Fruit fly (Drosophila melanogaster) S2 (cell line): ENCODE measurements around the gene crp.

Source experiments
- CG8478 ChIP-seq: fragments of >200 bp; optimal IDR thresholded peaks from 2 replicates; lab custom pipeline; 2018
- CTCF ChIP-seq, 2 experiments: fragments of >200 bp; optimal IDR thresholded peaks; 2 replicates each; lab custom pipeline; 2018

crp gene

dm6 chr2L:16270667-16271485 lies 16.7 kb downstream of the crp start:
- TF ChIP-seq CG8478 (lab: Kevin White, UChicago), result no peak
- TF ChIP-seq CTCF (optimal IDR thresholded peaks at IDR 0.05; lab: Kevin White, UChicago), result no peak

dm6 chr2L:16269232-16270134 lies 18.0 kb downstream of the crp start:
- TF ChIP-seq CTCF (optimal IDR thresholded peaks at IDR 0.05; lab: Kevin White, UChicago) (no peak), CG8478 (lab: Kevin White, UChicago) (no peak)

- TF ChIP-seq CTCF (optimal IDR thresholded peaks at IDR 0.05; lab: Kevin White, UChicago) (no peak), CG8478 (lab: Kevin White, UChicago) (no peak)
Measured at dm6 chr2L:16268869-16269231, 18.7 kb downstream of the crp start.

- TF ChIP-seq CG8478 (lab: Kevin White, UChicago) (no peak), CTCF (optimal IDR thresholded peaks at IDR 0.05; lab: Kevin White, UChicago) (no peak)
Measured at dm6 chr2L:16268107-16268539, 19.4 kb downstream of the crp start.

- TF ChIP-seq CG8478 (lab: Kevin White, UChicago), result no peak
- TF ChIP-seq CTCF (optimal IDR thresholded peaks at IDR 0.05; lab: Kevin White, UChicago), result no peak
Measured at dm6 chr2L:16267159-16268065, 20.1 kb downstream of the crp start.

dm6 chr2L:16263723-16264122 lies 23.8 kb downstream of the crp start:
- TF ChIP-seq CG8478 (lab: Kevin White, UChicago) (no peak), CTCF (optimal IDR thresholded peaks at IDR 0.05; lab: Kevin White, UChicago) (no peak)

- no peak for TF ChIP-seq CG8478 (lab: Kevin White, UChicago)
- no peak for TF ChIP-seq CTCF (optimal IDR thresholded peaks at IDR 0.05; lab: Kevin White, UChicago)
Measured at dm6 chr2L:16261576-16262217, 25.8 kb downstream of the crp start, which contains the start of the genes twe and CG4935. Gene twe, minus strand, starts transcription at chr2L:16261877. Gene CG4935, plus strand, starts transcription at chr2L:16262141.

dm6 chr2L:16257227-16258071 lies 30.1 kb downstream of the crp start, which contains the start of the genes PRL-1 and EndoGI:
Gene PRL-1, minus strand, starts transcription at chr2L:16257606.
Gene EndoGI, plus strand, starts transcription at chr2L:16257688.
- TF ChIP-seq CTCF (optimal IDR thresholded peaks at IDR 0.05; lab: Kevin White, UChicago) (peak in 1 of 2 experiments; percentile 45), CG8478 (lab: Kevin White, UChicago) (no peak)

dm6 chr2L:16256118-16256435 lies 31.5 kb downstream of the crp start:
- TF ChIP-seq CTCF (optimal IDR thresholded peaks at IDR 0.05; lab: Kevin White, UChicago) (no peak), CG8478 (lab: Kevin White, UChicago) (no peak)

- TF ChIP-seq CG8478 (lab: Kevin White, UChicago) (no peak), CTCF (optimal IDR thresholded peaks at IDR 0.05; lab: Kevin White, UChicago) (no peak)
Measured at dm6 chr2L:16255232-16256117, 32.1 kb downstream of the crp start.

- no peak for TF ChIP-seq CTCF (optimal IDR thresholded peaks at IDR 0.05; lab: Kevin White, UChicago)
- no peak for TF ChIP-seq CG8478 (lab: Kevin White, UChicago)
Measured at dm6 chr2L:16251598-16252131, 35.9 kb downstream of the crp start, which contains the start of gene CG46309. Gene CG46309, minus strand, starts transcription at chr2L:16251788.
